Worm (Caenorhabditis elegans) whole organism, midembryonic: ENCODE data around the gene C34B4.2.

ENCODE experiments used
- klf-2 ChIP-seq: fragments of 200-800 bp; sonication (Bioruptor generic); conservative IDR thresholded peaks from 2 replicates; pipeline ENCODE4 v1.3.6; 2022; ENCODE audit warnings: missing genetic modification reagents, missing genetic modification characterization, missing compliant biosample characterization
- ztf-23 ChIP-seq: fragments of 200-800 bp; sonication (Bioruptor generic); IDR thresholded peaks from 2 replicates; pipeline ENCODE4 v1.3.6; 2022; ENCODE audit warnings: missing genetic modification reagents, missing genetic modification characterization, missing compliant biosample characterization

DNA sequence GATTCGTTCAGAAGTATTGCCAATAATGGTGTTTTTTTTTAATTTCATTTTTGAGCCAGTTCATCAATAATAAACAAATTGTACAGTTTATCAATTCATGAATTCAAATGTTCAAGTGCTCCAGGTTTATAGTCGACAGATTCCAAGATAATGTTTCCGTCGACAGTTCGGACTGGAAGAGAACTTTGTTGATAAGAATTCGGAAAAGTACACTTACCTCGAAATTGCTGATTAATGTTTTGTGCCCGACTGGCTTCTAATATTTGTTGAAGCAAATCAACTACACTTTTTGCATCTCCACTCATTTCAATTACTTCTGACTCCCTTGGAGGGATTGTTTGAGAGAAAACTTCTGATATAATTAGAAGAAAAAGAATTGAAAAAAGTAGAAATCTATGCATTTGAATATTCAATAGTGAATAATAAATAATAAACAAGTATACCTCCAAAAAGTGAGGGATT lies 33.7 kb upstream of the C34B4.2 start, which contains the start of gene W07G4.8:
- no peak for TF ChIP-seq klf-2 (GFP tag; lab: Robert Waterston, UW)
- no peak for TF ChIP-seq ztf-23 (GFP tag; lab: Robert Waterston, UW)
